Worm (Caenorhabditis elegans): ENCODE measurements around the gene skr-7.

DNA sequence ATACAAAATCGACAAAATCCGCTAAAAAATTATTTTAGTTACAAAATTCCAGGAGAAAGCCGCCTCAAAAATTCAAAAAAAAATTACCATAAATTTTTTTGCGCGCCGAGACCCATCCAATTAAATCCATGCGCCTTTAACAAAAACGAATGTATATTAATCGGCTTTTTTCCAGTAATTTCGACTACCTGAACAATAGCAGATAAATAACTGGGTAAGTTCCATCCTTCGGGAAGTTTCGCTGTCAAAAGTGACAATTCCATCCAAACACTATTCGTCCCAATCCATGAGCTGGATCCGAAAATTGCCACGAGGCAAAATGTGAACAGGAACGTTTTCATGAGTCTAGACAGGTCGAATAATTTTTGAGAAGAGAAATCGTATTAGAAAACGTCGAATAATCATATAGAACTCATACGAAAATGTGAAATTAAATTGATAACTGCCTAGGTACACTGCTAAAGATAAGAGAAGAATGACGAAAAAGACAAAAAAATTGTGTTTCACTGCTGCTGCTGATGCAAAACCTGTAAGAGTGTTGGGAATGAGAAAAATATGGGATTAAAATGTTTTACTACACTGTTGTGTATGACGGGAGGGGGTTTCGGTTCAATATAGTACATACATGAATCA is 20.6 kb downstream of the skr-7 start, which contains the start of gene rft-1:
- no peak for TF ChIP-seq fkh-10 (GFP tag; optimal IDR thresholded peaks at IDR 0.05)
- TF ChIP-seq nhr-77 (tag; optimal IDR thresholded peaks at IDR 0.05), result no peak
- no peak for TF ChIP-seq sptf-1 (tag; optimal IDR thresholded peaks at IDR 0.05)
- TF ChIP-seq jun-1 (tag; optimal IDR thresholded peaks at IDR 0.05), result no peak
- TF ChIP-seq nhr-237 (tag; optimal IDR thresholded peaks at IDR 0.05), result no peak
- TF ChIP-seq aly-2 (tag; optimal IDR thresholded peaks at IDR 0.05), result no peak
- TF ChIP-seq pax-3 (tag; optimal IDR thresholded peaks at IDR 0.05), result no peak
- TF ChIP-seq skn-1 (tag; optimal IDR thresholded peaks at IDR 0.05), result no peak
- TF ChIP-seq fos-1 (tag; optimal IDR thresholded peaks at IDR 0.05), result no peak
- TF ChIP-seq egl-27 (tag; optimal IDR thresholded peaks at IDR 0.05), result no peak
- TF ChIP-seq mep-1 (tag; optimal IDR thresholded peaks at IDR 0.05), result no peak
- no peak for TF ChIP-seq mef-2 (tag; optimal IDR thresholded peaks at IDR 0.05)

All from whole organism, L1 larva.